Fruit fly (Drosophila melanogaster): ENCODE measurements around the gene CG32453.

CG32453 gene

DNA sequence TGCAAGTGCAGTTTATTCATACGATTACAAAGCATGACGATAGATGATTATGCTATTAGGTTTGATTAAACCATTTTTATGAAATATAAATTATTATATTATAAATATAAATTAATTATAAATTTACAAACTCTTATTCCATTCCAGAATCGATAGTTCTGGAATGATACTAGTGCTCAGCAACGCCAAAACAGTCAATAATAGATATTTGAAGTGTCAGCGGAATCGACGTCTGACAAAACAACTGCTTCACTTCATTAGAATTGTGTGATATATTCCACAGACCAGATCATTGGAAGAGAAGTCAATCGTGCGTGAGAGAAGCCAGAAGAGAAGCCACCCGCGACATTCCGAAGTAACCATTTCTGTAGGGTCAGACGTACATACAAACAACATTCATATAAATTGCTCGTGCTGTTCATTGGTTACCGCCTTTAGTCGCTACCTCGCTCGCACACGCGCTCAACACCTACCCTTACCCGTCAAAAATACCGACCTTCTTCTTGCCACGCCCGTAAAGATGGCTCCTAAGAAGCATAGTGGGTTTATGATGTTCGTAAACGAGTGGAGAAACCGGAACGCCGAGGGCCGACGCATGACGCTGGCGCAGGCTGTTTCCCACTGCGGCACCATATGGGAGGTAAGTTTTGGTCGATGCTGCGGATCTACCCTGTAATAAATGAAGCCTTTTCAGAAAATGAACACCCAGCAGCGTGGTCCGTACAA is 27.2 kb downstream of the CG32453 start (continued):
- TF ChIP-seq CG10462 (GFP tag; optimal IDR thresholded peaks at IDR 0.05) (no peak), CG3065 (GFP tag; optimal IDR thresholded peaks at IDR 0.05) (peak; percentile 40), lbe (GFP tag; optimal IDR thresholded peaks at IDR 0.05) (no peak), CG1602 (GFP tag; optimal IDR thresholded peaks at IDR 0.05) (no peak), pita (GFP tag; optimal IDR thresholded peaks at IDR 0.05) (no peak), seq (GFP tag; IDR thresholded peaks at IDR 0.05) (peak; percentile 59; the same call in 1 of the 2 replicates), CG33213 (GFP tag; optimal IDR thresholded peaks at IDR 0.05) (no peak), CG4820 (GFP tag; optimal IDR thresholded peaks at IDR 0.05) (no peak), Myb (GFP tag; optimal IDR thresholded peaks at IDR 0.05) (no peak), grau (tag; optimal IDR thresholded peaks at IDR 0.05) (no peak), CG10267 (tag; optimal IDR thresholded peaks at IDR 0.05) (peak; percentile 58), CG7786 (GFP tag; optimal IDR thresholded peaks at IDR 0.05) (no peak), CG10321 (GFP tag; IDR thresholded peaks at IDR 0.05) (no peak), CG5180 (GFP tag; optimal IDR thresholded peaks at IDR 0.05) (no peak), CG11398 (GFP tag; optimal IDR thresholded peaks at IDR 0.05) (no peak), Rfx (GFP tag; IDR thresholded peaks at IDR 0.05) (peak; percentile 16; the same call in 1 of the 2 replicates), ewg (GFP tag; optimal IDR thresholded peaks at IDR 0.05) (peak; percentile 13), CG17359 (tag; optimal IDR thresholded peaks at IDR 0.05) (no peak), zf30C (GFP tag; optimal IDR thresholded peaks at IDR 0.05) (no peak), Trl (optimal IDR thresholded peaks at IDR 0.05) (peak; percentile 19 to 28), Trl (GFP tag; optimal IDR thresholded peaks at IDR 0.05) (no peak), Hey (tag; optimal IDR thresholded peaks at IDR 0.05) (no peak), mam (GFP tag; optimal IDR thresholded peaks at IDR 0.05) (no peak), lilli (GFP tag; optimal IDR thresholded peaks at IDR 0.05) (no peak), CG1647 (GFP tag; optimal IDR thresholded peaks at IDR 0.05) (no peak), Blimp-1 (GFP tag; optimal IDR thresholded peaks at IDR 0.05) (no peak), CG11504 (tag; optimal IDR thresholded peaks at IDR 0.05) (no peak), CG33557 (GFP tag; optimal IDR thresholded peaks at IDR 0.05) (no peak), CG34376 (GFP tag; optimal IDR thresholded peaks at IDR 0.05) (no peak), Nf-YB (GFP tag; optimal IDR thresholded peaks at IDR 0.05) (peak; percentile 97), tna (GFP tag; IDR thresholded peaks at IDR 0.05; ENCODE audit: partially characterized antibody) (no peak), usp (GFP tag; optimal IDR thresholded peaks at IDR 0.05) (no peak), dm (GFP tag; optimal IDR thresholded peaks at IDR 0.05) (no peak), CG3847 (GFP tag; IDR thresholded peaks at IDR 0.05) (no peak), hb (GFP tag; IDR thresholded peaks at IDR 0.05; ENCODE audit: partially characterized antibody) (no peak), Side (GFP tag; optimal IDR thresholded peaks at IDR 0.05) (no peak), hth (optimal IDR thresholded peaks at IDR 0.05) (no peak), zfh2 (GFP tag; optimal IDR thresholded peaks at IDR 0.05) (no peak), CG9817 (tag; optimal IDR thresholded peaks at IDR 0.05) (no peak), fd102C (GFP tag; optimal IDR thresholded peaks at IDR 0.05) (no peak), CG16779 (GFP tag; IDR thresholded peaks at IDR 0.05) (no peak), CG2712 (tag; optimal IDR thresholded peaks at IDR 0.05) (peak; percentile 1), Atf-2 (GFP tag; optimal IDR thresholded peaks at IDR 0.05) (no peak), NC2β (GFP tag; optimal IDR thresholded peaks at IDR 0.05) (no peak), Adf1 (GFP tag; IDR thresholded peaks at IDR 0.05) (0 out of 2 replicates have a peak, but pooled peaks have one; percentile 27), Dad (GFP tag; optimal IDR thresholded peaks at IDR 0.05) (no peak)
